Worm (Caenorhabditis elegans): ENCODE results near the gene mcd-1.

DNA sequence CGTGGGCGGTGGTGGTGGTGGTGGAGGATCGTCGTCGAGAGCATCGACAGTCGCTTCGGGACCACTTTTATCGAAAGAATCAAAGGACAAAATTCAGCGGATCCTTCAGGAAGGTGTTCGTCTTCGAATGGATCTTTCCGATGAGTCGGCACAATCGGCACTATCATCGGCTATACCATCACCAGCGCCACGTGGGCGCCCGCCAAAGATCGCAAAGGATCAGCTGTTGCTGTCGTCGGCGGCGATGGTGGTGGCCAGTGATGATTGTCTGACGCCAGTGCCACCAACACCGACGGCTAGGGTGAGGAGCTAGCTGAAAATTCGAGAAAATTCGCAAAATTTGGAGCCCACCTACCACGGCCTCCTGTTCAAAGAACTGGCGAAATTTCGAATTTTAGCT lies 10.3 kb upstream of the mcd-1 start:
- TF ChIP-seq ceh-34 (tag; optimal IDR thresholded peaks at IDR 0.05) (no peak), sox-4 (tag; optimal IDR thresholded peaks at IDR 0.05) (no peak), dmd-4 (tag; optimal IDR thresholded peaks at IDR 0.05; ENCODE audit: borderline replicate concordance) (no peak), ceh-48 (tag; optimal IDR thresholded peaks at IDR 0.05) (no peak), nhr-232 (tag; optimal IDR thresholded peaks at IDR 0.05) (no peak), tbx-7 (tag; optimal IDR thresholded peaks at IDR 0.05) (no peak), ets-4 (tag; optimal IDR thresholded peaks at IDR 0.05) (no peak), lim-6 (tag; optimal IDR thresholded peaks at IDR 0.05) (no peak), unc-86 (tag; optimal IDR thresholded peaks at IDR 0.05) (no peak)

Measured in whole organism, late embryonic.